Fruit fly (Drosophila melanogaster): Measurements from ENCODE around the gene CG43965.

CG43965 gene

DNA sequence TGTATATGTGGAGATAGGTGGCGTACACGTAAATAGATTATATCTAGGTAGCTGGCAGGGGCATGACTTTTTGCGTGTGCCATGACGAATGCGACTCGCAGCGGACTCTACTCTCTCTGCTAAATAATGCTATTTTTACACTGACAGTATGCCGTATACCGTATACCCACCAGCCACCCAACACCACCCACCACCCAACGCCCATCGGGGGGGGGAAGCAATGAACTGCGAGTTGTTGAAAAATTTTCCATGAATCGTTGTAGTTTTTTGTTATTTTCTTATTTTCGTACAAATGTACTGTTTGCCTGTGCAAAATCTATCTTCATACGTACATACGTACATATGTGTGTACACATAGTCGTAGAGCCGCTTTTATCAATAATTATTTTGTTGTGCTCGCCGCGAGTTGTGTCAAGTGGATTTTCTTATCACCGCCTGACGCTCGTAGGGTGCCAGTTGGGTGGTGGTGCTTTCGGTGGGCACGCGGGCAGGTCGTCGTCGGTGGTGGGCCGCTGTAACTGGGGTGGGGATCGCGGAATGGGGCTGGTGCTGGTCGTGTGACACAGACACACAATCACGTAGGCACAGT, 25.4 kb downstream of the CG43965 start:
- TF ChIP-seq dl (GFP tag; optimal IDR thresholded peaks at IDR 0.05; ENCODE audit: insufficient read depth in 1 of 2, partially characterized antibody in 2 of 2) (no peak), Dif (GFP tag; optimal IDR thresholded peaks at IDR 0.05; ENCODE audit: partially characterized antibody) (no peak), N (GFP tag; optimal IDR thresholded peaks at IDR 0.05) (no peak), CG9705 (GFP tag; optimal IDR thresholded peaks at IDR 0.05) (no peak), woc (GFP tag; optimal IDR thresholded peaks at IDR 0.05) (no peak), Rel (GFP tag; optimal IDR thresholded peaks at IDR 0.05) (no peak), Rel (tag; optimal IDR thresholded peaks at IDR 0.05) (peak; percentile 78), sage (GFP tag; optimal IDR thresholded peaks at IDR 0.05) (no peak), usp (GFP tag; optimal IDR thresholded peaks at IDR 0.05) (no peak), Hr78 (GFP tag; optimal IDR thresholded peaks at IDR 0.05) (no peak), CG32264 (GFP tag; optimal IDR thresholded peaks at IDR 0.05) (no peak), br (GFP tag; optimal IDR thresholded peaks at IDR 0.05) (no peak), h (GFP tag; optimal IDR thresholded peaks at IDR 0.05) (peak; percentile 80), Hr83 (GFP tag; optimal IDR thresholded peaks at IDR 0.05; ENCODE audit: poor library complexity, severe bottlenecking) (peak; percentile 66), Vsx2 (GFP tag; optimal IDR thresholded peaks at IDR 0.05; ENCODE audit: partially characterized antibody) (no peak), sv (GFP tag; optimal IDR thresholded peaks at IDR 0.05) (no peak), Myc (optimal IDR thresholded peaks at IDR 0.05) (no peak), foxo (GFP tag; optimal IDR thresholded peaks at IDR 0.05) (no peak)

DNA sequence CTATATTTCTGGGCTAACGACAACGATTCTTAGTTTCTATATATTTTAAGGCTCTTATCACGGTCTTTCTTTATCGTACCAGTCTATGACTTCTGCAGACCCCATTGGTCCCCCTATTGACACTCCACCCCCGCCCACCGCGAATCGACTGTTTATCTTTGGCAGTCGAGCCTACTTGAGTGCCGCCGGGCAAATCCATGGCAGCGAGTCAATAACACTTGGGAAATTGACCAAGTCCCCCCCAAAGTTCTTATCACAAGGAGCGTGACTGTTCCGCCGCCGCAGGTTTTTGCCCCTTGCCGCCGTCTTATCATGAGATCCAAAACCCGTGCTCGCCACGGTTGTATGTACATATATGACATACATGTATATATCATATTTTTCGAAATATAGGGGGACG, 26.0 kb downstream of the CG43965 start:
- no peak for TF ChIP-seq N (GFP tag; optimal IDR thresholded peaks at IDR 0.05)
- TF ChIP-seq Abd-B (GFP tag; optimal IDR thresholded peaks at IDR 0.05): no peak
- peak; percentile 94 for TF ChIP-seq h (GFP tag; optimal IDR thresholded peaks at IDR 0.05)
- TF ChIP-seq br (GFP tag; optimal IDR thresholded peaks at IDR 0.05): peak; percentile 35
- TF ChIP-seq Hr83 (GFP tag; optimal IDR thresholded peaks at IDR 0.05; ENCODE audit: poor library complexity, severe bottlenecking): peak; percentile 75
- TF ChIP-seq Vsx2 (GFP tag; optimal IDR thresholded peaks at IDR 0.05; ENCODE audit: partially characterized antibody): no peak
- TF ChIP-seq Jra (GFP tag; optimal IDR thresholded peaks at IDR 0.05): peak; percentile 27
- TF ChIP-seq Myc (optimal IDR thresholded peaks at IDR 0.05): no peak
- TF ChIP-seq tai (GFP tag; optimal IDR thresholded peaks at IDR 0.05): peak; percentile 64
- TF ChIP-seq CG9705 (GFP tag; optimal IDR thresholded peaks at IDR 0.05): no peak
- TF ChIP-seq Rel (GFP tag; optimal IDR thresholded peaks at IDR 0.05): no peak
- peak; percentile 83 for TF ChIP-seq Rel (tag; optimal IDR thresholded peaks at IDR 0.05)
- no peak for TF ChIP-seq usp (GFP tag; optimal IDR thresholded peaks at IDR 0.05)
- peak; percentile 26 for TF ChIP-seq HLH106 (tag; optimal IDR thresholded peaks at IDR 0.05)
- TF ChIP-seq CrebA (GFP tag; optimal IDR thresholded peaks at IDR 0.05; ENCODE audit: borderline replicate concordance): peak; percentile 14
- TF ChIP-seq foxo (GFP tag; optimal IDR thresholded peaks at IDR 0.05): peak in 1 of 2 experiments; percentile 24

DNA sequence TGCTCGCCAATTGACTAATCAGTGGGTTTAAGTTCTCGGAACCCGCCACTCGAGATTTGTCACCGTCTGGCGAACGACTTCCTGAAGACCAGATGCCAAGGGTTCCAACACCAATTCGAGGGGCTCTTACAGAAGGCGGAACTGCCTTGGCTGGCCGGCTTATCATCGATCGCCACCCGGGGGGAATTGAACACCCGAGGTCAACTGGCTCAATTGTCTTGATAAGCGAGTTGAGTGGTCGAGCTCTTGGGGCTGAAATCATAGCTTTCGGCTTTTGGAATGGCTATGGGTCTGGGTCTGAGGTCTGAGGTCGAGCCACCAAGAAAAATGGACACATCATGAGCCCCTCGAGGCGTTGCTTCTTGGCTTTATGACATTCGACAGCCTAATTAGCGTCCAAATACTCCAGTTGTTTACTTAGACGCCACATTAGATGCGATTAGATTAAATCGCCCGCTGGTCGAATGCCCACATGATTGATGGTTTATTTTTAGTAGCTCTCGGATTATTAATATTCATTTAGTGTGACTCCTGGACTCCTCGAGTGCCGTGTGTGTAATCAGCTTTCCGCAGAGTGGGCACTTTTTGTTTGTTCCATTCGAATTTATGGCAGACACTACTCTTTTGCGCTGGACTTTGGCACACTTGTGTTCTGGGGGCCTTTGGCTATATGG, 26.9 kb downstream of the CG43965 start:
- TF ChIP-seq rgr (GFP tag; optimal IDR thresholded peaks at IDR 0.05): no peak
- no peak for TF ChIP-seq woc (GFP tag; optimal IDR thresholded peaks at IDR 0.05)
- TF ChIP-seq Rel (GFP tag; optimal IDR thresholded peaks at IDR 0.05): no peak
- peak; percentile 28 for TF ChIP-seq Rel (tag; optimal IDR thresholded peaks at IDR 0.05)
- TF ChIP-seq h (GFP tag; optimal IDR thresholded peaks at IDR 0.05): no peak
- no peak for TF ChIP-seq lola (GFP tag; optimal IDR thresholded peaks at IDR 0.05)
- TF ChIP-seq HLH106 (tag; optimal IDR thresholded peaks at IDR 0.05): no peak
- TF ChIP-seq Hr83 (GFP tag; optimal IDR thresholded peaks at IDR 0.05; ENCODE audit: poor library complexity, severe bottlenecking): no peak
- TF ChIP-seq Vsx2 (GFP tag; optimal IDR thresholded peaks at IDR 0.05; ENCODE audit: partially characterized antibody): peak; percentile 21
- TF ChIP-seq Hnf4 (GFP tag; optimal IDR thresholded peaks at IDR 0.05): peak; percentile 46
- no peak for TF ChIP-seq foxo (GFP tag; optimal IDR thresholded peaks at IDR 0.05)

DNA sequence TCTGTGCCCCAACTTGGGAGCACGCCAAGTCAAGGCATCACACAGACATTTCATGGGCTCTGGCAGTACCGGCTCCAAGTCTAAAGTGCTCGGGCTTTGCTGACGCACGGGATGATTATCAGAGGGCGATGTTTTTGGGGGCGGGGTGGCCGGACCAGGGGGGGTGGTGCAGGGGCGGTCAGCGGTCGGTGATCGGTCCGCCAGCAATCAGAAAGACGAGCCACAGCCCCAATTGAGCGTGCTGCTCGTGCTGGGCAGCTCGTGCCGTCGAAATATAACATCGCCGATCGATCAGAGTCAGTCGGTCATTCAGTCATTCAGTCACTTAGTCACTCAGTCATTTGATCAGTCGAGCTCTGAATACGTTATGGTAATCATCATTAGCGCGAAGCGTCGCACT, 27.7 kb downstream of the CG43965 start:
- TF ChIP-seq foxo (GFP tag; optimal IDR thresholded peaks at IDR 0.05) (no peak), Jra (GFP tag; optimal IDR thresholded peaks at IDR 0.05) (no peak), Myc (optimal IDR thresholded peaks at IDR 0.05) (no peak), h (GFP tag; optimal IDR thresholded peaks at IDR 0.05) (no peak), Dfd (GFP tag; optimal IDR thresholded peaks at IDR 0.05) (peak; percentile 98), dsf (GFP tag; optimal IDR thresholded peaks at IDR 0.05; ENCODE audit: borderline replicate concordance) (no peak), Hr78 (GFP tag; optimal IDR thresholded peaks at IDR 0.05) (no peak), CG32264 (GFP tag; optimal IDR thresholded peaks at IDR 0.05) (no peak), Vsx2 (GFP tag; optimal IDR thresholded peaks at IDR 0.05; ENCODE audit: partially characterized antibody) (no peak), sv (GFP tag; optimal IDR thresholded peaks at IDR 0.05) (no peak), brk (GFP tag; optimal IDR thresholded peaks at IDR 0.05) (no peak), pan (optimal IDR thresholded peaks at IDR 0.05) (no peak), HLH106 (tag; optimal IDR thresholded peaks at IDR 0.05) (peak; percentile 4), Dif (GFP tag; optimal IDR thresholded peaks at IDR 0.05; ENCODE audit: partially characterized antibody) (no peak), woc (GFP tag; optimal IDR thresholded peaks at IDR 0.05) (no peak), tai (GFP tag; optimal IDR thresholded peaks at IDR 0.05) (no peak), Hnf4 (GFP tag; optimal IDR thresholded peaks at IDR 0.05) (no peak), CrebA (GFP tag; optimal IDR thresholded peaks at IDR 0.05; ENCODE audit: borderline replicate concordance) (no peak), OdsH (GFP tag; optimal IDR thresholded peaks at IDR 0.05) (no peak), Rel (GFP tag; optimal IDR thresholded peaks at IDR 0.05) (no peak), Rel (tag; optimal IDR thresholded peaks at IDR 0.05) (peak; percentile 64), sage (GFP tag; optimal IDR thresholded peaks at IDR 0.05) (no peak)
